Fruit fly (Drosophila melanogaster) whole organism, embryonic: ENCODE results near the gene Gbp3.
A peak's percentile ranks its signal among the peaks of the same experiment; 100 is the strongest.

Source experiments
- Atf-2 ChIP-seq: fragments of 200-800 bp; sonication (Bioruptor generic); optimal IDR thresholded peaks from 2 replicates; lab custom pipeline; 2016; ENCODE audit warnings: missing biosample characterization, missing genetic modification characterization
- B-H2 ChIP-seq: fragments of 200-800 bp; sonication (Bioruptor generic); optimal IDR thresholded peaks from 2 replicates; lab custom pipeline; 2018; ENCODE audit warnings: missing biosample characterization, mild to moderate bottlenecking, missing genetic modification characterization
- Bgb ChIP-seq: fragments of 200-800 bp; sonication (Bioruptor generic); IDR thresholded peaks from 2 replicates; pipeline ENCODE4 v1.3.6; 2022; ENCODE audit warnings: missing biosample characterization, missing genetic modification characterization; ENCODE audit not compliant: partially characterized antibody
- CG10321 ChIP-seq: fragments of 200-800 bp; sonication (Bioruptor generic); IDR thresholded peaks from 2 replicates; pipeline ENCODE4 v1.3.6; 2022; ENCODE audit warnings: missing biosample characterization, missing genetic modification characterization
- CG10654 ChIP-seq: fragments of 200-800 bp; sonication (Bioruptor generic); optimal IDR thresholded peaks from 2 replicates; lab custom pipeline; 2016; ENCODE audit warnings: missing biosample characterization, missing genetic modification characterization
- CG11695 ChIP-seq: fragments of 200-800 bp; sonication (Bioruptor generic); IDR thresholded peaks from 3 replicates; pipeline ENCODE4 v1.3.6; 2022; ENCODE audit warnings: missing biosample characterization, missing genetic modification characterization
- CG12071 ChIP-seq: fragments of 200-800 bp; sonication (Bioruptor generic); optimal IDR thresholded peaks from 3 replicates; lab custom pipeline; 2018; ENCODE audit warnings: missing biosample characterization, mild to moderate bottlenecking, missing genetic modification characterization
- CG12219 ChIP-seq: fragments of 200-800 bp; sonication (Bioruptor generic); optimal IDR thresholded peaks from 3 replicates; lab custom pipeline; 2018; ENCODE audit warnings: missing biosample characterization, mild to moderate bottlenecking, missing genetic modification characterization
- CG1233 ChIP-seq: fragments of 200-800 bp; sonication (Bioruptor generic); optimal IDR thresholded peaks from 4 replicates; lab custom pipeline; 2018; ENCODE audit warnings: missing biosample characterization, mild to moderate bottlenecking, missing genetic modification characterization
- CG14667 ChIP-seq: fragments of 200-800 bp; sonication (Bioruptor generic); IDR thresholded peaks from 2 replicates; pipeline ENCODE4 v1.3.6; 2022; ENCODE audit warnings: missing biosample characterization, missing genetic modification characterization
- CG17186 ChIP-seq: fragments of 200-800 bp; sonication (Bioruptor generic); optimal IDR thresholded peaks from 3 replicates; lab custom pipeline; 2017; ENCODE audit warnings: missing biosample characterization, missing genetic modification reagents, missing genetic modification characterization
- CG17361 ChIP-seq: fragments of 200-800 bp; sonication (Bioruptor generic); IDR thresholded peaks from 3 replicates; pipeline ENCODE4 v1.3.6; 2022; ENCODE audit warnings: missing biosample characterization, missing genetic modification characterization
- CG2116 ChIP-seq: fragments of 200-800 bp; sonication (Bioruptor generic); optimal IDR thresholded peaks from 3 replicates; lab custom pipeline; 2018; ENCODE audit warnings: missing biosample characterization, mild to moderate bottlenecking, missing genetic modification characterization
- CG2120 ChIP-seq: fragments of 200-800 bp; sonication (Bioruptor generic); optimal IDR thresholded peaks from 3 replicates; lab custom pipeline; 2016; ENCODE audit warnings: missing biosample characterization, missing genetic modification characterization
- CG3065 ChIP-seq: fragments of 200-800 bp; sonication (Bioruptor generic); optimal IDR thresholded peaks from 2 replicates; lab custom pipeline; 2016; ENCODE audit warnings: missing biosample characterization, missing genetic modification characterization
- CG33557 ChIP-seq: fragments of 200-800 bp; sonication (Bioruptor generic); optimal IDR thresholded peaks from 2 replicates; lab custom pipeline; 2019; ENCODE audit warnings: missing biosample characterization, mild to moderate bottlenecking, missing genetic modification characterization, moderate library complexity
- CG3407 ChIP-seq: fragments of 200-800 bp; sonication (Bioruptor generic); optimal IDR thresholded peaks from 2 replicates; lab custom pipeline; 2018; ENCODE audit warnings: missing biosample characterization, mild to moderate bottlenecking, missing genetic modification characterization
- CG3726 ChIP-seq: fragments of 200-800 bp; sonication (Bioruptor generic); IDR thresholded peaks from 3 replicates; pipeline ENCODE4, ENCODE4 v1.3.6; 2022; ENCODE audit warnings: missing biosample characterization, missing genetic modification characterization
- CG43689 ChIP-seq: fragments of 200-800 bp; sonication (Bioruptor generic); IDR thresholded peaks from 2 replicates; pipeline ENCODE4 v1.3.6; 2022; ENCODE audit warnings: missing biosample characterization, missing genetic modification characterization
- CG4404 ChIP-seq: fragments of 200-800 bp; sonication (Bioruptor generic); IDR thresholded peaks from 2 replicates; pipeline ENCODE4 v1.3.6; 2022; ENCODE audit warnings: missing biosample characterization, missing genetic modification characterization
- CG8924 ChIP-seq: fragments of 200-800 bp; optimal IDR thresholded peaks from 3 replicates; lab custom pipeline; 2019; ENCODE audit warnings: missing biosample characterization, mild to moderate bottlenecking, missing genetic modification characterization, moderate library complexity
- CG9876 ChIP-seq: fragments of 200-800 bp; sonication (Bioruptor generic); optimal IDR thresholded peaks from 2 replicates; lab custom pipeline; 2016; ENCODE audit warnings: missing biosample characterization, missing genetic modification characterization
- CTCF ChIP-seq: fragments of 200-800 bp; sonication (Bioruptor generic); optimal IDR thresholded peaks from 2 replicates; lab custom pipeline; 2017; ENCODE audit warnings: missing biosample characterization, mild to moderate bottlenecking, missing genetic modification characterization, moderate library complexity
- Nf-YB ChIP-seq: fragments of 200-800 bp; sonication (Bioruptor generic); optimal IDR thresholded peaks from 3 replicates; lab custom pipeline; 2019; ENCODE audit warnings: missing biosample characterization, mild to moderate bottlenecking, missing genetic modification characterization, moderate library complexity
- Optix ChIP-seq: fragments of 200-800 bp; sonication (Bioruptor generic); IDR thresholded peaks from 3 replicates; pipeline ENCODE4 v1.3.6; 2022; ENCODE audit warnings: missing biosample characterization, missing genetic modification characterization
- Sry-δ ChIP-seq: fragments of 200-800 bp; sonication (Bioruptor generic); optimal IDR thresholded peaks from 2 replicates; lab custom pipeline; 2016; ENCODE audit warnings: missing biosample characterization, missing genetic modification characterization
- Vsx1 ChIP-seq: fragments of 200-800 bp; sonication (Bioruptor generic); optimal IDR thresholded peaks from 2 replicates; lab custom pipeline; 2017; ENCODE audit warnings: missing biosample characterization, mild to moderate bottlenecking, missing genetic modification characterization, missing genetic modification reagents
- ato ChIP-seq: fragments of 200-800 bp; sonication (Bioruptor generic); IDR thresholded peaks from 2 replicates; pipeline ENCODE4 v1.3.6; 2022; ENCODE audit warnings: missing biosample characterization, missing genetic modification characterization; ENCODE audit not compliant: partially characterized antibody
- caup ChIP-seq: fragments of 200-800 bp; sonication (Bioruptor generic); optimal IDR thresholded peaks from 3 replicates; lab custom pipeline; 2017; ENCODE audit warnings: missing biosample characterization, mild to moderate bottlenecking, missing genetic modification characterization, moderate library complexity; ENCODE audit not compliant: severe bottlenecking
- crol ChIP-seq: fragments of 200-800 bp; sonication (Bioruptor generic); IDR thresholded peaks from 2 replicates; pipeline ENCODE4 v1.3.6; 2022; ENCODE audit warnings: missing biosample characterization, missing genetic modification characterization
- crp ChIP-seq, 2 experiments: fragments of 200-800 bp; sonication (Bioruptor generic); optimal IDR thresholded peaks; 2 replicates in 1 of 2; 3 replicates in 1 of 2; lab custom pipeline; 2017; ENCODE audit warnings: missing biosample characterization in 2 of 2, missing genetic modification characterization in 2 of 2, mild to moderate bottlenecking in 1 of 2, moderate library complexity in 1 of 2
- da ChIP-seq: fragments of 200-800 bp; sonication (Bioruptor generic); optimal IDR thresholded peaks from 2 replicates; lab custom pipeline; 2016; ENCODE audit warnings: missing biosample characterization, missing genetic modification characterization
- dmrt11E ChIP-seq: fragments of 200-800 bp; sonication (Bioruptor generic); optimal IDR thresholded peaks from 3 replicates; lab custom pipeline; 2018; ENCODE audit warnings: missing biosample characterization, mild to moderate bottlenecking, missing genetic modification characterization, moderate library complexity
- exex ChIP-seq: fragments of 200-800 bp; sonication (Bioruptor generic); optimal IDR thresholded peaks from 4 replicates; lab custom pipeline; 2018; ENCODE audit warnings: missing biosample characterization, mild to moderate bottlenecking, missing genetic modification characterization, moderate library complexity
- gce ChIP-seq: fragments of 200-800 bp; sonication (Bioruptor generic); IDR thresholded peaks from 3 replicates; pipeline ENCODE4 v1.3.6; 2022; ENCODE audit warnings: missing biosample characterization, missing genetic modification characterization
- gcm2 ChIP-seq: fragments of 200-800 bp; sonication (Bioruptor generic); optimal IDR thresholded peaks from 2 replicates; lab custom pipeline; 2016; ENCODE audit warnings: missing biosample characterization, missing genetic modification characterization
- knrl ChIP-seq: fragments of 200-800 bp; sonication (Bioruptor generic); IDR thresholded peaks from 3 replicates; pipeline ENCODE4 v1.3.6; 2022; ENCODE audit warnings: missing biosample characterization, missing genetic modification characterization; ENCODE audit not compliant: partially characterized antibody
- lilli ChIP-seq: fragments of 200-800 bp; sonication (Bioruptor generic); optimal IDR thresholded peaks from 3 replicates; lab custom pipeline; 2016; ENCODE audit warnings: missing biosample characterization, missing genetic modification characterization
- tin ChIP-seq: fragments of 200-800 bp; sonication (Bioruptor generic); optimal IDR thresholded peaks from 3 replicates; lab custom pipeline; 2016; ENCODE audit warnings: missing biosample characterization, missing genetic modification characterization
- tna ChIP-seq: fragments of 200-800 bp; sonication (Bioruptor generic); IDR thresholded peaks from 2 replicates; pipeline ENCODE4 v1.3.6; 2022; ENCODE audit warnings: missing biosample characterization, missing genetic modification characterization; ENCODE audit not compliant: partially characterized antibody
- tup ChIP-seq: fragments of 200-800 bp; sonication (Bioruptor generic); optimal IDR thresholded peaks from 2 replicates; lab custom pipeline; 2016; ENCODE audit warnings: missing biosample characterization, mild to moderate bottlenecking, missing genetic modification characterization, moderate library complexity
- wek ChIP-seq: fragments of 200-800 bp; sonication (Bioruptor generic); optimal IDR thresholded peaks from 3 replicates; lab custom pipeline; 2018; ENCODE audit warnings: missing biosample characterization, mild to moderate bottlenecking, missing genetic modification characterization, moderate library complexity
- zfh1 ChIP-seq: fragments of 200-800 bp; sonication (Bioruptor generic); IDR thresholded peaks from 3 replicates; pipeline ENCODE4 v1.3.6; 2022; ENCODE audit warnings: missing biosample characterization, missing genetic modification characterization

Gbp3 gene

DNA sequence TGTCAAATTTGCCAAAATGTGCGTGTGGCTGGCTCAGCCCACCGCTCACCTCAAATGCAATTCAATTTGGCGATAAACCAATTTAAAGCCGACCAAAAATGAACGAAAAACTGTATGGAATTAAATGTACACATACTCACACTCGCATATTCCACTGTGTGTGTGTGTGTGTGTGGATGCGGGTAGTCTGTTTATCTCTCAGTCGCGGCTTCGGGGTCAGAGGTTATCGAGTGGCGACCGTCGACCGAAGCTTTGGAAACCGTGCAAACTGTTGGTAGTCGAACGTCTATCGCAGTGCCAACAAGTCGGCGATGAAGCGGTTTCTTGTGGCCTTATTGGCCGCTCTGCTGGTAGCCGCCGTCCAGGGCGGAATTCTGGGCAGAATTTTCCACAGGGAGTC, at the start of gene Gbp3:
TSS of gene Gbp3 (plus strand) at position 274 of the 400 bp plus-strand sequence.
- no peak for TF ChIP-seq zfh1 (GFP tag; lab: Robert Waterston, UW)
- no peak for TF ChIP-seq tin (GFP tag; lab: Kevin White, UChicago)
- no peak for TF ChIP-seq dmrt11E (tag; lab: Kevin White, UChicago)
- TF ChIP-seq caup (GFP tag; lab: Kevin White, UChicago): no peak

DNA sequence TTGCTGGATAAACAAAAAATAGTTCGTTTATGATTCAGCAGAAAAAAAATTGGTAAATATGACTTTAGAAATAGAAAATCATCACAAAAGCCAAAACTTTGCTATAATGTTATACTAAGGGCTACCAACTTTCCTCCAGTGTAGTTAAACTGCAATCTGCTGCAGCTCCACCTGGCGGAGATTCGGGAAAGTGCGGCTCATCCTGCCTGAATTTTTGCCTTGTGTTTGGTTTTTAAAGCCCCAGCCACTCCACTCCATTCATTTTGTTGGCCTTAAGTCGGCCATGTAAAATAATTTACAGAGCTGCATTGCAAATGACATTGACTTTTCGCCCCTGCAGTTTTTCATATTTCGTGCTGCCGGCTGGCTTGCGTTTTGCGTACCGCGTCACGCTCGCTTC, 11.8 kb upstream of the Gbp3 start:
- TF ChIP-seq CTCF (GFP tag; lab: Kevin White, UChicago) (peak; percentile 31), CG14667 (GFP tag; lab: Robert Waterston, UW) (no peak)
- TF ChIP-seq, all 482 proteins: peak for 1

dm6 chr3R:22965984-22966383, 11.1 kb upstream of the Gbp3 start, which contains the start of gene Tpl94D:
TSS of gene Tpl94D (plus strand) at chr3R:22966284.
- TF ChIP-seq Atf-2 (GFP tag; lab: Kevin White, UChicago) (no peak), CG3065 (no peak), Sry-δ (GFP tag; lab: Kevin White, UChicago) (no peak), CG3407 (GFP tag; lab: Kevin White, UChicago) (no peak), Nf-YB (GFP tag; lab: Kevin White, UChicago) (no peak), CG2120 (no peak), CG11695 (no peak), CG2116 (GFP tag; lab: Kevin White, UChicago) (no peak), da (no peak), tup (GFP tag; lab: Kevin White, UChicago) (no peak), CG12071 (GFP tag; lab: Kevin White, UChicago) (no peak)

dm6 chr3R:22986981-22987380, 9.9 kb downstream of the Gbp3 start, which contains the start of gene Or94a:
TSS of gene Or94a (plus strand) at chr3R:22987281.
- TF ChIP-seq Bgb (no peak), CG12219 (GFP tag; lab: Kevin White, UChicago) (no peak), CG3726 (no peak), Optix (GFP tag; lab: Robert Waterston, UW) (no peak), dmrt11E (tag; lab: Kevin White, UChicago) (no peak), CG33557 (no peak), CG10321 (GFP tag; lab: Robert Waterston, UW) (no peak), knrl (GFP tag; lab: Robert Waterston, UW) (no peak), CG10654 (no peak), CG17186 (GFP tag; lab: Kevin White, UChicago) (no peak), exex (no peak), CG4404 (no peak), CG9876 (GFP tag; lab: Kevin White, UChicago) (no peak), ato (no peak), CG1233 (GFP tag; lab: Kevin White, UChicago) (no peak), Vsx1 (no peak), tna (no peak), wek (GFP tag; lab: Kevin White, UChicago) (no peak)

DNA sequence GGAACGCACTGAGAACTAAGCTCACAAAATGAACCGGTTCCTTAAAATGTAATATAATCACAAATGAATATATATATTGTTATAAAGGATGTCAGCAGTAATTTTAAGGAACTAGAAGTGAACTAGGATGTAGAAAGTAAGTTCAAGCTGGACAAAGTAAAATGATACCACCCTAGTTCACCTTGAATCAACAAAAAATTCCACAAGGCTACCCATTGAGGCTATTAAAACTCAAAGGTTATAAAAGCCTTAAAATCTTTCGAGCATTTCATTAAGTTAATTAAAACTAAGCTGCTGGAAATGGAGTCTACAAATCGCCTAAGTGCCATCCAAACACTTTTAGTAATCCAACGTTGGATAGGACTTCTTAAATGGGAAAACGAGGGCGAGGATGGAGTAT, 11.9 kb downstream of the Gbp3 start, which contains the start of gene Or94b:
TSS of gene Or94b (plus strand) at position 301 of the 400 bp plus-strand sequence.
- TF ChIP-seq B-H2 (GFP tag; lab: Kevin White, UChicago): no peak
- no peak for TF ChIP-seq gce
- no peak for TF ChIP-seq CG17361 (GFP tag; lab: Robert Waterston, UW)
- no peak for TF ChIP-seq CG8924 (tag; lab: Kevin White, UChicago)
- no peak for TF ChIP-seq lilli (GFP tag; lab: Kevin White, UChicago)
- no peak for TF ChIP-seq crol (GFP tag; lab: Robert Waterston, UW)
- no peak for TF ChIP-seq CG43689 (GFP tag; lab: Robert Waterston, UW)
- TF ChIP-seq gcm2: no peak
- TF ChIP-seq crp (GFP tag; optimal IDR thresholded peaks at IDR 0.05; lab: Kevin White, UChicago): no peak
